Worm (Caenorhabditis elegans) whole organism, L3 larva: ENCODE data around the gene fbxa-188.

ENCODE experiments used
- R02D3.7 ChIP-seq: fragments of 150-350 bp; optimal IDR thresholded peaks from 2 replicates; lab custom pipeline; 2014; ENCODE audit warnings: missing biosample characterization, missing genetic modification characterization
- ZK546.5 ChIP-seq: sonication (generic microtip); optimal IDR thresholded peaks from 2 replicates; lab custom pipeline; 2017; ENCODE audit warnings: missing biosample characterization, missing genetic modification characterization
- aly-2 ChIP-seq: fragments of 150-350 bp; optimal IDR thresholded peaks from 2 replicates; lab custom pipeline; 2014; ENCODE audit warnings: missing biosample characterization, missing genetic modification characterization
- ama-1 ChIP-seq: fragments of 150-350 bp; optimal IDR thresholded peaks from 2 replicates; lab custom pipeline; 2018
- ceh-28 ChIP-seq: fragments of 150-350 bp; optimal IDR thresholded peaks from 2 replicates; lab custom pipeline; 2014; ENCODE audit warnings: missing biosample characterization, missing genetic modification reagents, missing genetic modification characterization
- ceh-82 ChIP-seq: fragments of 150-350 bp; optimal IDR thresholded peaks from 2 replicates; lab custom pipeline; 2014; ENCODE audit warnings: missing biosample characterization, missing genetic modification characterization
- ceh-9 ChIP-seq: sonication (generic microtip); optimal IDR thresholded peaks from 2 replicates; lab custom pipeline; 2018; ENCODE audit warnings: missing biosample characterization, missing genetic modification characterization
- daf-12 ChIP-seq: fragments of 150-350 bp; optimal IDR thresholded peaks from 2 replicates; lab custom pipeline; 2014; ENCODE audit warnings: missing biosample characterization, missing genetic modification reagents, missing genetic modification characterization
- egl-27 ChIP-seq: sonication (generic microtip); optimal IDR thresholded peaks from 4 replicates; lab custom pipeline; 2017; ENCODE audit warnings: missing biosample characterization, missing genetic modification reagents, missing genetic modification characterization
- elt-1 ChIP-seq: fragments of 150-350 bp; optimal IDR thresholded peaks from 2 replicates; lab custom pipeline; 2014; ENCODE audit warnings: missing biosample characterization, missing genetic modification characterization
- elt-2 ChIP-seq: sonication (generic microtip); optimal IDR thresholded peaks from 2 replicates; lab custom pipeline; 2016; ENCODE audit warnings: missing genetic modification reagents, mild to moderate bottlenecking, missing genetic modification characterization, missing compliant biosample characterization
- fkh-10 ChIP-seq: sonication (generic microtip); optimal IDR thresholded peaks from 2 replicates; lab custom pipeline; 2017; ENCODE audit warnings: missing biosample characterization, missing genetic modification reagents, missing genetic modification characterization
- fkh-2 ChIP-seq: fragments of 150-350 bp; optimal IDR thresholded peaks from 2 replicates; lab custom pipeline; 2014; ENCODE audit warnings: missing biosample characterization, missing genetic modification reagents, missing genetic modification characterization
- fos-1 ChIP-seq: fragments of 150-350 bp; optimal IDR thresholded peaks from 2 replicates; lab custom pipeline; 2014; ENCODE audit warnings: missing biosample characterization, missing genetic modification characterization
- hmg-11 ChIP-seq: sonication (generic microtip); optimal IDR thresholded peaks from 2 replicates; lab custom pipeline; 2016; ENCODE audit warnings: missing genetic modification characterization, missing compliant biosample characterization
- jun-1 ChIP-seq: fragments of 150-350 bp; optimal IDR thresholded peaks from 2 replicates; lab custom pipeline; 2014; ENCODE audit warnings: missing biosample characterization, missing genetic modification reagents, missing genetic modification characterization
- lin-15B ChIP-seq: fragments of 150-350 bp; optimal IDR thresholded peaks from 2 replicates; lab custom pipeline; 2014; ENCODE audit warnings: missing biosample characterization, missing genetic modification characterization
- lin-39 ChIP-seq: fragments of 150-350 bp; optimal IDR thresholded peaks from 2 replicates; lab custom pipeline; 2018; ENCODE audit warnings: missing biosample characterization, missing genetic modification reagents, missing genetic modification characterization
- lsy-12 ChIP-seq: sonication (generic microtip); optimal IDR thresholded peaks from 2 replicates; lab custom pipeline; 2016; ENCODE audit warnings: mild to moderate bottlenecking, missing genetic modification characterization, missing compliant biosample characterization
- mml-1 ChIP-seq: fragments of 150-350 bp; sonication (generic microtip); optimal IDR thresholded peaks from 3 replicates; lab custom pipeline; 2014; ENCODE audit warnings: missing biosample characterization, missing genetic modification characterization
- nfya-1 ChIP-seq: sonication (generic microtip); optimal IDR thresholded peaks from 2 replicates; lab custom pipeline; 2017; ENCODE audit warnings: missing genetic modification characterization, mild to moderate bottlenecking, missing compliant biosample characterization, antibody characterized with exemption, moderate library complexity; ENCODE audit not compliant: insufficient read depth
- nhr-11 ChIP-seq: fragments of 150-350 bp; optimal IDR thresholded peaks from 2 replicates; lab custom pipeline; 2014; ENCODE audit warnings: missing biosample characterization, missing genetic modification characterization
- nhr-23 ChIP-seq: fragments of 150-350 bp; optimal IDR thresholded peaks from 2 replicates; lab custom pipeline; 2014; ENCODE audit warnings: missing biosample characterization, missing genetic modification reagents, missing genetic modification characterization
- nhr-237 ChIP-seq: fragments of 150-350 bp; optimal IDR thresholded peaks from 2 replicates; lab custom pipeline; 2014; ENCODE audit warnings: missing biosample characterization, missing genetic modification characterization
- nhr-25 ChIP-seq: sonication (generic microtip); optimal IDR thresholded peaks from 2 replicates; lab custom pipeline; 2017; ENCODE audit warnings: missing biosample characterization, missing genetic modification characterization
- nhr-28 ChIP-seq: fragments of 150-350 bp; optimal IDR thresholded peaks from 2 replicates; lab custom pipeline; 2014; ENCODE audit warnings: missing biosample characterization, missing genetic modification characterization
- nhr-43 ChIP-seq: sonication (generic microtip); optimal IDR thresholded peaks from 2 replicates; lab custom pipeline; 2016; ENCODE audit warnings: mild to moderate bottlenecking, missing genetic modification characterization, missing compliant biosample characterization; ENCODE audit not compliant: poor library complexity, severe bottlenecking
- nhr-67 ChIP-seq: fragments of 150-350 bp; optimal IDR thresholded peaks from 2 replicates; lab custom pipeline; 2014; ENCODE audit warnings: missing biosample characterization, missing genetic modification characterization
- nhr-77 ChIP-seq: fragments of 150-350 bp; optimal IDR thresholded peaks from 2 replicates; lab custom pipeline; 2014; ENCODE audit warnings: missing biosample characterization, missing genetic modification characterization
- pha-4 ChIP-seq: fragments of 150-350 bp; optimal IDR thresholded peaks from 2 replicates; lab custom pipeline; 2014; ENCODE audit warnings: missing biosample characterization, missing genetic modification reagents, missing genetic modification characterization
- pqm-1 ChIP-seq: fragments of 150-350 bp; optimal IDR thresholded peaks from 2 replicates; lab custom pipeline; 2017; ENCODE audit warnings: missing biosample characterization, missing genetic modification characterization, inconsistent platforms
- sea-2 ChIP-seq: fragments of 150-350 bp; sonication (generic microtip); optimal IDR thresholded peaks from 4 replicates; lab custom pipeline; 2014; ENCODE audit warnings: missing biosample characterization, missing genetic modification reagents, missing genetic modification characterization
- skn-1 ChIP-seq: fragments of 150-350 bp; optimal IDR thresholded peaks from 2 replicates; lab custom pipeline; 2014; ENCODE audit warnings: missing biosample characterization, missing genetic modification characterization
- tbx-2 ChIP-seq: sonication (generic microtip); optimal IDR thresholded peaks from 2 replicates; lab custom pipeline; 2016; ENCODE audit warnings: mild to moderate bottlenecking, missing genetic modification characterization, missing compliant biosample characterization
- unc-62 ChIP-seq: fragments of 150-350 bp; sonication (generic microtip); optimal IDR thresholded peaks from 4 replicates; lab custom pipeline; 2014; ENCODE audit warnings: missing biosample characterization, missing genetic modification reagents, missing genetic modification characterization
- zag-1 ChIP-seq: fragments of 150-350 bp; optimal IDR thresholded peaks from 2 replicates; lab custom pipeline; 2014; ENCODE audit warnings: missing biosample characterization, missing genetic modification characterization
- ztf-11 ChIP-seq: fragments of 150-350 bp; optimal IDR thresholded peaks from 2 replicates; lab custom pipeline; 2014; ENCODE audit warnings: missing biosample characterization, missing genetic modification characterization
- ztf-4 ChIP-seq: fragments of 150-350 bp; optimal IDR thresholded peaks from 2 replicates; lab custom pipeline; 2014; ENCODE audit warnings: missing biosample characterization, missing genetic modification characterization

Gene fbxa-188

DNA sequence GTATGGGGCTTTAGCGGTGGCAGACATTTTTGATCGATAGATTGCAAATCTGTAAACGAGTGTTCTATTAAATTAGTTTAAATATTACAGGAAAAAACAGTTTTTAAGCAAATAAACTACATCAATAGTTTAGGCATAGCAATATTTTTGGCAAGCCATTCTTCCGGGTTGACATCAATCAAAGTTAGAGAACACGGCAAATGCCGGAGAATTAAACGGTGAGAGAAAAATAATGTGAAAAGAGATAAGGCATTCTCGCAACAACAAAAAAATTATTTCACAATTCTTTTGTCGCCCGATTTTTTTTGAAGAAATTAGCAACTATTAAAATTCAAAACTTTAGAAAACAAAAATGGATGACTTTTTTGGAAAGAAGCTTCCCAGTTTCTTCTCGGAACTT lies at the start of gene fbxa-188, which contains the start of gene fbxa-189:
fbxa-188 (minus strand) TSS at position 51 of the 400 bp plus-strand sequence.
fbxa-189 (plus strand) TSS at position 339 of the 400 bp plus-strand sequence.
- TF ChIP-seq elt-2 (peak; percentile 51), elt-1 (no peak), lsy-12 (no peak), ceh-9 (tag; lab: Kevin White, UChicago) (no peak), R02D3.7 (tag; lab: Kevin White, UChicago) (no peak), pqm-1 (tag; lab: Kevin White, UChicago) (peak; percentile 6), nhr-28 (tag; lab: Kevin White, UChicago) (no peak), fos-1 (no peak), nhr-43 (tag; lab: Kevin White, UChicago) (no peak), ZK546.5 (tag; lab: Kevin White, UChicago) (no peak), nhr-67 (tag; lab: Kevin White, UChicago) (no peak), pha-4 (tag; lab: Kevin White, UChicago) (peak; percentile 25), lin-15B (no peak), fkh-2 (no peak), hmg-11 (no peak), nhr-77 (no peak), unc-62 (GFP tag; lab: Kevin White, UChicago) (no peak), nhr-23 (tag; lab: Kevin White, UChicago) (no peak), ztf-11 (no peak), ztf-4 (tag; lab: Kevin White, UChicago) (no peak), fkh-10 (GFP tag; lab: Kevin White, UChicago) (no peak), egl-27 (no peak), zag-1 (tag; lab: Kevin White, UChicago) (no peak), nfya-1 (no peak), ceh-82 (no peak), nhr-237 (tag; lab: Kevin White, UChicago) (no peak)

DNA sequence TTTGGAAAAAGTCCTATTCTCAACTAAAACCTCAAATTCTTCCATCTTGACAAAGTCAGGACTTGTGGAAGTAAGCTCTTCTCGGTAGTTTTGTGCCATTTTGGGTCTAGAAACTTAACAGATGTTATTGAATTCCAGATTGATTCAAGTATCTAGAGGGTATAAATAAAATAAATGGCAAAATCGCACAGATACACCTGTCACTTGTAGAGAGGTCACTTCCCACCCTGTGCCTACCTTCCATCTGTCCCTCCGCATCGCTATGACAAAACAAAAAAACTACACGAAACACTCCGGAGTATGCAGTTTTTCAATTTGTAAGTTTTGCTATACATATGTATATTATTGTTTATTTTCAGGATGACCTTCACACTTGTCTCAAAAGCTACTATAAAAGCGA lies 35.2 kb upstream of the fbxa-188 start, which contains the start of gene Y20C6A.4:
Y20C6A.4 (plus strand) TSS at position 301 of the 400 bp plus-strand sequence.
- TF ChIP-seq nhr-25 (no peak), nhr-23 (tag; lab: Kevin White, UChicago) (no peak), elt-2 (no peak), lsy-12 (no peak), ceh-82 (no peak), lin-39 (tag; lab: Kevin White, UChicago) (no peak), sea-2 (GFP tag; lab: Kevin White, UChicago) (no peak), tbx-2 (tag; lab: Kevin White, UChicago) (no peak), ZK546.5 (tag; lab: Kevin White, UChicago) (no peak), R02D3.7 (tag; lab: Kevin White, UChicago) (no peak), ztf-11 (no peak), daf-12 (tag; lab: Kevin White, UChicago) (no peak), hmg-11 (no peak), fkh-10 (GFP tag; lab: Kevin White, UChicago) (no peak)

DNA sequence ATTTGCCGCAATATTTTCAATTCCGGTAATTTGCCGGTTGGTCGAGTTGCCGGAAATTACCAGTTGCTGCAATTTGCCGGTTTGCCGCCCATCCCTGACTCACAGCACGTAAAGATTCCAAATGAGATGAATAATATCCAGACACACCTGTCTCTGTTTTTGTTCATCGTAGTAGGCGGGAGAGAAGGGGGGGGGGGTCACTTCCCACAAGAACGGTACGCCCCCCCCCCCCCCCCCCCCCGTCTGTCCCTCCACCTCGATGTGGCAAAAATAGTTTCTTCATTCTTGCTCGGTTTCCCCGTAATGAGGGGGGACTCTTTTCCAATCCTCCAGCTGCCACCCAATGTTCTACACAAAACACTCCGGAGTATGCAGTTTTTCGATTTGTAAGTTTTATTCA lies 32.4 kb upstream of the fbxa-188 start, which contains the start of gene fbxb-7:
fbxb-7 (plus strand) TSS at position 267 of the 400 bp plus-strand sequence.
- TF ChIP-seq daf-12 (tag; lab: Kevin White, UChicago): no peak
- TF ChIP-seq aly-2 (tag; lab: Kevin White, UChicago): no peak
- no peak for TF ChIP-seq nhr-67 (tag; lab: Kevin White, UChicago)
- TF ChIP-seq hmg-11: no peak
- no peak for TF ChIP-seq egl-27

DNA sequence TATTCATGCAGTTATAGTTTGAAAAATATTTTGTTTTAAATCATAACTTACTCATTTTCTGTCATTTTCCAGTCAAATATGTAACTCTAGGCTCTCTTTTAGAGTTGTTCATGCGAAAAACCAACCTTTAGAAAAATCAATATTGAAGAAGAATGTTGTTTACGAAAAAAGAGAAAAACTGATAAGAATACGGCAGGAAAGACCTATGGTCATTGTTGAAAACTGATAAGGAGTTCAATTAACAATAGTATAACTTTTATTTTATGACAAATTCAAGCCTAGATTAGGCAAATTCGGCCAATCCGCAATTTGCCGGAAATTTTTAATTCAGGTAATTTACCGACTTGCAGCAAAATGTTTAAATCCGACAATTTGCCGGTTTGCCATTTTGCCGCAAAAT lies 31.9 kb upstream of the fbxa-188 start, which contains the start of gene Y20C6A.1:
Y20C6A.1 (minus strand) TSS at position 107 of the 400 bp plus-strand sequence.
- TF ChIP-seq pha-4 (tag; lab: Kevin White, UChicago): peak; percentile 42
- no peak for TF ChIP-seq elt-1
- TF ChIP-seq elt-2: peak; percentile 72
- no peak for TF ChIP-seq ceh-28
- TF ChIP-seq pqm-1 (tag; lab: Kevin White, UChicago): peak; percentile 40

DNA sequence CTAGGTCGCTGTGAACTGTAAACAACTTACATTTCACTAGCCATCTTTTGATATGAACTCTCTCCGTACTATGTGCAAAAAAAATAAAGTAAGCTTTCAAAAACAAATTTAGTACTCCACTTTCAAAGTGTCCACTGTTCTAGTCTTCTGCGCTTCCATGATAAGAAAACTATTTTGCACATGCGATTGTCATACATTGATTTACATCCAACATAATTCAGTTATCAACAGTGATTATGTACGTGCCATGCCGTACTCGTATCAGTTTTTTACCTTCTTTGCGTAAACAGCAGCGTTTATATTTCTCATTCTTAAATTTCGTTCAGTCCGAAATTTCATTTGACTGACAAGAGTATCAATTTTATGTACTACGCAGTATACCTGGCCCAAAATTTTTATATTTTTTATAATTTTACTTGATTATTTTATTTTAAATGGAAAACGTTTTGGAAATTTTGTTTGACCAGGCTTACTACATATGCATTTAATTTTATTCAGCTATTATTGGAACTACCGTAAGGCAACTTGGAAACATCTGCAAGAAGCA lies 8.2 kb upstream of the fbxa-188 start, which contains the start of the genes fbxa-134 and F47H4.2:
fbxa-134 (minus strand) TSS at position 44 of the 547 bp plus-strand sequence.
F47H4.2 (plus strand) TSS at position 497 of the 547 bp plus-strand sequence.
- TF ChIP-seq fkh-10 (GFP tag; lab: Kevin White, UChicago): no peak
- TF ChIP-seq pqm-1 (tag; lab: Kevin White, UChicago): peak; percentile 80
- TF ChIP-seq daf-12 (tag; lab: Kevin White, UChicago): no peak
- no peak for TF ChIP-seq lsy-12
- TF ChIP-seq skn-1 (tag; lab: Kevin White, UChicago): no peak
- peak; percentile 51 for TF ChIP-seq jun-1 (tag; lab: Kevin White, UChicago)
- TF ChIP-seq elt-2: peak; percentile 93
- no peak for TF ChIP-seq zag-1 (tag; lab: Kevin White, UChicago)
- no peak for TF ChIP-seq lin-39 (tag; lab: Kevin White, UChicago)
- no peak for TF ChIP-seq nhr-67 (tag; lab: Kevin White, UChicago)
- no peak for TF ChIP-seq ceh-28
- no peak for TF ChIP-seq egl-27
- no peak for TF ChIP-seq ztf-4 (tag; lab: Kevin White, UChicago)
- no peak for TF ChIP-seq nhr-77
- TF ChIP-seq nhr-28 (tag; lab: Kevin White, UChicago): no peak
- TF ChIP-seq ztf-11: no peak
- no peak for TF ChIP-seq aly-2 (tag; lab: Kevin White, UChicago)
- no peak for TF ChIP-seq ama-1 (lab: Kevin White, UChicago)
- peak; percentile 80 for TF ChIP-seq pha-4 (tag; lab: Kevin White, UChicago)
- no peak for TF ChIP-seq nhr-25
- TF ChIP-seq mml-1: no peak
- TF ChIP-seq unc-62 (GFP tag; lab: Kevin White, UChicago): no peak
- no peak for TF ChIP-seq nhr-11
- TF ChIP-seq, all 47 proteins: peak for 4
